Worm (Caenorhabditis elegans): Measurements from ENCODE around the gene srv-30.

Gene srv-30

ce11 chrIV:6275671-6276209 is 6.5 kb upstream of the srv-30 start, which contains the start of the genes aat-4 and T13A10.1:
Gene aat-4, minus strand, starts transcription at chrIV:6275721.
Gene T13A10.1, plus strand, starts transcription at chrIV:6276081.
- TF ChIP-seq mef-2 (tag; optimal IDR thresholded peaks at IDR 0.05) = no peak
- peak; percentile 55 for TF ChIP-seq elt-2 (tag; optimal IDR thresholded peaks at IDR 0.05)
- TF ChIP-seq pqm-1 (tag; optimal IDR thresholded peaks at IDR 0.05) = peak; percentile 65
- no peak for TF ChIP-seq sox-4 (tag; optimal IDR thresholded peaks at IDR 0.05)
- peak; percentile 39 for TF ChIP-seq tlp-1 (tag; optimal IDR thresholded peaks at IDR 0.05)

- no peak for TF ChIP-seq dpl-1 (GFP tag; optimal IDR thresholded peaks at IDR 0.05)
- no peak for TF ChIP-seq mef-2 (tag; optimal IDR thresholded peaks at IDR 0.05)
- no peak for TF ChIP-seq nhr-77 (tag; optimal IDR thresholded peaks at IDR 0.05)
Observed at ce11 chrIV:6271923-6272322, 2.7 kb upstream of the srv-30 start, which contains the start of gene srv-31. Gene srv-31, minus strand, starts transcription at chrIV:6272023.

- TF ChIP-seq elt-3 (tag; optimal IDR thresholded peaks at IDR 0.05) (no peak), mep-1 (tag; optimal IDR thresholded peaks at IDR 0.05) (no peak), egl-27 (tag; optimal IDR thresholded peaks at IDR 0.05) (no peak), fkh-8 (tag; optimal IDR thresholded peaks at IDR 0.05) (no peak), hpl-2 (GFP tag; optimal IDR thresholded peaks at IDR 0.05) (no peak), hlh-4 (tag; optimal IDR thresholded peaks at IDR 0.05) (no peak), mef-2 (tag; optimal IDR thresholded peaks at IDR 0.05) (no peak), ceh-8 (GFP tag; optimal IDR thresholded peaks at IDR 0.05) (no peak), aly-2 (tag; optimal IDR thresholded peaks at IDR 0.05) (no peak), efl-1 (optimal IDR thresholded peaks at IDR 0.05) (no peak), efl-1 (GFP tag; optimal IDR thresholded peaks at IDR 0.05 in 1 of 2) (no peak), unc-130 (tag; optimal IDR thresholded peaks at IDR 0.05) (no peak), mab-9 (GFP tag; IDR thresholded peaks at IDR 0.05) (no peak), Y116A8C.19 (tag; optimal IDR thresholded peaks at IDR 0.05; ENCODE audit: borderline replicate concordance) (no peak), unc-98 (GFP tag; IDR thresholded peaks at IDR 0.05) (no peak), lin-13 (GFP tag; optimal IDR thresholded peaks at IDR 0.05) (no peak), ztf-4 (tag; optimal IDR thresholded peaks at IDR 0.05) (no peak), isw-1 (GFP tag; IDR thresholded peaks at IDR 0.05) (no peak), dpl-1 (GFP tag; optimal IDR thresholded peaks at IDR 0.05) (no peak), nhr-84 (tag; optimal IDR thresholded peaks at IDR 0.05) (no peak), snu-23 (GFP tag; optimal IDR thresholded peaks at IDR 0.05) (no peak)
Observed at ce11 chrIV:6266499-6266898, 2.7 kb downstream of the srv-30 start, which contains the start of gene srv-29. Gene srv-29, minus strand, starts transcription at chrIV:6266599.

ce11 chrIV:6263244-6263643 is 6.0 kb downstream of the srv-30 start, which contains the start of gene srv-28:
Gene srv-28, minus strand, starts transcription at chrIV:6263344.
- no peak for TF ChIP-seq vab-15 (tag; optimal IDR thresholded peaks at IDR 0.05)
- no peak for TF ChIP-seq pqm-1 (tag; optimal IDR thresholded peaks at IDR 0.05)
- no peak for TF ChIP-seq efl-1 (optimal IDR thresholded peaks at IDR 0.05)
- peak in 1 of 2 experiments; percentile 2 for TF ChIP-seq efl-1 (GFP tag; optimal IDR thresholded peaks at IDR 0.05 in 1 of 2)
- TF ChIP-seq nhr-90 (tag; optimal IDR thresholded peaks at IDR 0.05; ENCODE audit: poor library complexity) = no peak
- no peak for TF ChIP-seq tlp-1 (tag; optimal IDR thresholded peaks at IDR 0.05)
- TF ChIP-seq fkh-4 (tag; optimal IDR thresholded peaks at IDR 0.05; ENCODE audit: borderline replicate concordance) = no peak

ce11 chrIV:6259732-6260131 is 9.5 kb downstream of the srv-30 start, which contains the start of gene nlp-16:
Gene nlp-16, minus strand, starts transcription at chrIV:6259832.
- TF ChIP-seq nhr-12 (tag; optimal IDR thresholded peaks at IDR 0.05) (no peak), nhr-28 (tag; optimal IDR thresholded peaks at IDR 0.05) (no peak), jun-1 (tag; optimal IDR thresholded peaks at IDR 0.05) (no peak), nhr-11 (tag; optimal IDR thresholded peaks at IDR 0.05) (no peak), lsy-2 (tag; optimal IDR thresholded peaks at IDR 0.05) (no peak), irx-1 (tag; optimal IDR thresholded peaks at IDR 0.05) (no peak), grh-1 (GFP tag; IDR thresholded peaks at IDR 0.05) (no peak), sox-4 (tag; optimal IDR thresholded peaks at IDR 0.05) (no peak), tlp-1 (tag; optimal IDR thresholded peaks at IDR 0.05) (no peak), nhr-77 (tag; optimal IDR thresholded peaks at IDR 0.05) (no peak)

Data from whole organism, L1 larva.